Worm (Caenorhabditis elegans) whole organism, early embryonic: ENCODE results near the gene T16G12.1.

Source experiments
- F13C5.2 ChIP-seq: sonication (generic microtip); optimal IDR thresholded peaks from 2 replicates; lab custom pipeline; 2017; ENCODE audit warnings: mild to moderate bottlenecking, missing genetic modification characterization, inconsistent platforms, missing compliant biosample characterization
- aly-1 ChIP-seq: sonication (generic microtip); optimal IDR thresholded peaks from 2 replicates; lab custom pipeline; 2016; ENCODE audit warnings: missing genetic modification characterization, missing compliant biosample characterization
- ama-1 ChIP-seq: fragments of 150-350 bp; optimal IDR thresholded peaks from 2 replicates; lab custom pipeline; 2014
- ceh-13 ChIP-seq: fragments of 200-800 bp; sonication (Bioruptor generic); optimal IDR thresholded peaks from 2 replicates; lab custom pipeline; 2018; ENCODE audit warnings: mild to moderate bottlenecking, missing genetic modification characterization, missing compliant biosample characterization
- ceh-36 ChIP-seq: sonication (generic microtip); optimal IDR thresholded peaks from 2 replicates; lab custom pipeline; 2016; ENCODE audit warnings: missing genetic modification characterization, inconsistent platforms, missing compliant biosample characterization
- ets-7 ChIP-seq: sonication (generic microtip); optimal IDR thresholded peaks from 2 replicates; lab custom pipeline; 2016; ENCODE audit warnings: missing genotype, missing genetic modification characterization, missing compliant biosample characterization
- hmbx-1 ChIP-seq: sonication (generic microtip); optimal IDR thresholded peaks from 2 replicates; lab custom pipeline; 2016; ENCODE audit warnings: mild to moderate bottlenecking, missing genetic modification characterization, missing compliant biosample characterization
- hmg-4 ChIP-seq: fragments of 200-800 bp; sonication (Bioruptor generic); optimal IDR thresholded peaks from 2 replicates; lab custom pipeline; 2018; ENCODE audit warnings: mild to moderate bottlenecking, missing genetic modification characterization, missing compliant biosample characterization
- scrt-1 ChIP-seq: fragments of 200-800 bp; sonication (Bioruptor generic); IDR thresholded peaks from 2 replicates; pipeline ENCODE4 v1.3.6; 2022; ENCODE audit warnings: missing genetic modification characterization, missing compliant biosample characterization
- tra-4 ChIP-seq: sonication (generic microtip); optimal IDR thresholded peaks from 2 replicates; lab custom pipeline; 2017; ENCODE audit warnings: missing genetic modification characterization, missing compliant biosample characterization

The T16G12.1 gene

DNA sequence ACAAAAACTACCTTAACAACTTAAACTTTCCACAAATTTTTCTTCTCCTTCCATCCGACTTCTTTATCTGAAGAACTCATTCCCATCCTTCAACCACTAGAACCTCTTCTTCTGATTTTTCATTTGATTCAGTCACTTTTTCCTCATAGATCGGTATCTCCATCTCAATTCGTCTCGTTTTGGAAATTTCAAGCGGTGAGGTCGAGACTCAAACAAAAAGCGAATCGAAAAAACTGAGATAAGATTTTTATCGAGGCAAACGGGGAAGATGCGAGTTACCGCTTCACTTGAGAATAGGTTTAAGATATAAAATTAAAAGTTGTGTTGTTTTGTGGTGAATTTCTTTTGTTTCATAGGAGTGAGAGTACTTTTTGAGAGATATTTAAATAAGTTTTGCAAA, 58.3 kb downstream of the T16G12.1 start:
- TF ChIP-seq tra-4 (tag; lab: Kevin White, UChicago) (no peak), ceh-36 (no peak), hmg-4 (GFP tag; lab: Kevin White, UChicago) (no peak), scrt-1 (GFP tag; lab: Robert Waterston, UW) (no peak), ama-1 (lab: Kevin White, UChicago) (no peak), aly-1 (tag; lab: Kevin White, UChicago) (no peak), hmbx-1 (tag; lab: Kevin White, UChicago) (no peak), ceh-13 (GFP tag; lab: Kevin White, UChicago) (no peak), F13C5.2 (tag; lab: Kevin White, UChicago) (no peak), ets-7 (tag; lab: Kevin White, UChicago) (no peak)
